Fruit fly (Drosophila melanogaster): ENCODE data around the gene wake.

wake gene

dm6 chr3R:22597344-22597954, 42.2 kb upstream of the wake start (continued):
- TF ChIP-seq dimm (GFP tag; IDR thresholded peaks at IDR 0.05) (peak; percentile 60; the same call in 1 of the 2 replicates), MTF-1 (GFP tag; optimal IDR thresholded peaks at IDR 0.05; ENCODE audit: borderline replicate concordance) (peak; percentile 45), CG8089 (GFP tag; optimal IDR thresholded peaks at IDR 0.05) (no peak), shn (GFP tag; optimal IDR thresholded peaks at IDR 0.05) (peak; percentile 35), CG6175 (GFP tag; IDR thresholded peaks at IDR 0.05) (no peak), hkb (optimal IDR thresholded peaks at IDR 0.05) (no peak), hkb (GFP tag; IDR thresholded peaks at IDR 0.05) (peak; percentile 79), CG17912 (GFP tag; optimal IDR thresholded peaks at IDR 0.05) (no peak), CG34422 (GFP tag; IDR thresholded peaks at IDR 0.05) (peak; percentile 54; the same call in 2 of the 3 replicates), klu (GFP tag; IDR thresholded peaks at IDR 0.05) (peak; percentile 47; the same call in 1 of the 2 replicates), vfl (GFP tag; optimal IDR thresholded peaks at IDR 0.05) (no peak), HmgZ (tag; optimal IDR thresholded peaks at IDR 0.05) (no peak), vnd (GFP tag; IDR thresholded peaks at IDR 0.05; ENCODE audit: partially characterized antibody) (no peak), sens (GFP tag) (peak; percentile 97), Sox102F (GFP tag; optimal IDR thresholded peaks at IDR 0.05) (peak; percentile 87), bab2 (GFP tag; optimal IDR thresholded peaks at IDR 0.05) (peak; percentile 64), Gsc (GFP tag; IDR thresholded peaks at IDR 0.05) (peak; percentile 65), CG17802 (tag; optimal IDR thresholded peaks at IDR 0.05) (peak; percentile 34), ranshi (GFP tag; IDR thresholded peaks at IDR 0.05) (peak; percentile 83), bsh (GFP tag; optimal IDR thresholded peaks at IDR 0.05) (peak in 1 of 2 experiments; percentile 83), CG1233 (GFP tag; optimal IDR thresholded peaks at IDR 0.05) (no peak), Sry-β (GFP tag; optimal IDR thresholded peaks at IDR 0.05) (peak; percentile 3), B-H2 (GFP tag; optimal IDR thresholded peaks at IDR 0.05) (no peak), CG30020 (tag; optimal IDR thresholded peaks at IDR 0.05) (no peak), tap (tag; optimal IDR thresholded peaks at IDR 0.05) (no peak), pum (GFP tag; optimal IDR thresholded peaks at IDR 0.05) (peak; percentile 75), stc (GFP tag; IDR thresholded peaks at IDR 0.05) (peak; percentile 82), CG1024 (GFP tag; IDR thresholded peaks at IDR 0.05) (peak; percentile 67), Blimp-1 (GFP tag; optimal IDR thresholded peaks at IDR 0.05) (peak; percentile 94), CG32767 (GFP tag; IDR thresholded peaks at IDR 0.05) (peak; percentile 35; the same call in 1 of the 2 replicates), CG7963 (GFP tag; IDR thresholded peaks at IDR 0.05; ENCODE audit: partially characterized antibody) (no peak), danr (GFP tag; IDR thresholded peaks at IDR 0.05) (peak; percentile 59), sqz (GFP tag; optimal IDR thresholded peaks at IDR 0.05) (no peak), Hand (GFP tag; optimal IDR thresholded peaks at IDR 0.05) (no peak), zen2 (GFP tag; IDR thresholded peaks at IDR 0.05; ENCODE audit: partially characterized antibody) (no peak), ab (GFP tag; optimal IDR thresholded peaks at IDR 0.05) (no peak), seq (GFP tag; IDR thresholded peaks at IDR 0.05) (peak; percentile 57), CG9727 (GFP tag; optimal IDR thresholded peaks at IDR 0.05) (peak; percentile 35), CG12659 (GFP tag; optimal IDR thresholded peaks at IDR 0.05) (peak; percentile 47), cwo (GFP tag; optimal IDR thresholded peaks at IDR 0.05) (peak; percentile 27), twi (tag; optimal IDR thresholded peaks at IDR 0.05) (no peak), CG2889 (GFP tag; IDR thresholded peaks at IDR 0.05) (peak; percentile 52; the same call in 1 of the 3 replicates), CG10462 (GFP tag; optimal IDR thresholded peaks at IDR 0.05) (peak; percentile 45), CG3995 (GFP tag; optimal IDR thresholded peaks at IDR 0.05) (no peak), crol (GFP tag; IDR thresholded peaks at IDR 0.05) (peak; percentile 27; the same call in 1 of the 2 replicates), maf-S (GFP tag; optimal IDR thresholded peaks at IDR 0.05) (peak; percentile 32), CG6254 (GFP tag; optimal IDR thresholded peaks at IDR 0.05) (no peak), br (optimal IDR thresholded peaks at IDR 0.05) (no peak), Sox100B (GFP tag; optimal IDR thresholded peaks at IDR 0.05) (no peak), CG4282 (GFP tag; optimal IDR thresholded peaks at IDR 0.05) (no peak), B-H1 (GFP tag; IDR thresholded peaks at IDR 0.05) (peak; percentile 78)
